Fruit fly (Drosophila melanogaster) whole organism, embryonic: ENCODE results near the gene Lim3.

Experiments used
- Atf-2 ChIP-seq: fragments of 200-800 bp; sonication (Bioruptor generic); optimal IDR thresholded peaks from 2 replicates; lab custom pipeline; 2016; ENCODE audit warnings: missing biosample characterization, missing genetic modification characterization
- CG10209 ChIP-seq: fragments of 200-800 bp; sonication (Bioruptor generic); optimal IDR thresholded peaks from 3 replicates; lab custom pipeline; 2017; ENCODE audit warnings: missing biosample characterization, mild to moderate bottlenecking, missing genetic modification characterization, missing genetic modification reagents
- CG10274 ChIP-seq: fragments of 200-800 bp; sonication (Bioruptor generic); optimal IDR thresholded peaks from 3 replicates; lab custom pipeline; 2017; ENCODE audit warnings: missing biosample characterization, mild to moderate bottlenecking, missing genetic modification characterization
- CG10565 ChIP-seq: fragments of 200-800 bp; sonication (Bioruptor generic); optimal IDR thresholded peaks from 3 replicates; lab custom pipeline; 2016; ENCODE audit warnings: missing biosample characterization, mild to moderate bottlenecking, missing genetic modification characterization
- CG12391 ChIP-seq: fragments of 200-800 bp; sonication (Bioruptor generic); optimal IDR thresholded peaks from 3 replicates; lab custom pipeline; 2018; ENCODE audit warnings: missing biosample characterization, mild to moderate bottlenecking, missing genetic modification characterization, moderate library complexity
- CG12659 ChIP-seq: fragments of 200-800 bp; sonication (Bioruptor generic); optimal IDR thresholded peaks from 3 replicates; lab custom pipeline; 2017; ENCODE audit warnings: mild to moderate bottlenecking, missing biosample characterization, missing genetic modification reagents, missing genetic modification characterization
- CG17829 ChIP-seq: fragments of 200-800 bp; optimal IDR thresholded peaks from 2 replicates; lab custom pipeline; 2019; ENCODE audit warnings: missing biosample characterization, mild to moderate bottlenecking, missing genetic modification characterization, moderate library complexity
- CG17912 ChIP-seq: fragments of 200-800 bp; sonication (Bioruptor generic); optimal IDR thresholded peaks from 2 replicates; lab custom pipeline; 2018; ENCODE audit warnings: missing biosample characterization, mild to moderate bottlenecking, missing genetic modification characterization
- CG18262 ChIP-seq: fragments of 200-800 bp; optimal IDR thresholded peaks from 3 replicates; lab custom pipeline; 2019; ENCODE audit warnings: missing biosample characterization, mild to moderate bottlenecking, missing genetic modification characterization, moderate library complexity
- CG18599 ChIP-seq: fragments of 200-800 bp; sonication (Bioruptor generic); optimal IDR thresholded peaks from 3 replicates; lab custom pipeline; 2017; ENCODE audit warnings: missing biosample characterization, missing genetic modification characterization, mild to moderate bottlenecking, moderate library complexity, missing genetic modification reagents
- CG3407 ChIP-seq: fragments of 200-800 bp; sonication (Bioruptor generic); optimal IDR thresholded peaks from 2 replicates; lab custom pipeline; 2018; ENCODE audit warnings: missing biosample characterization, mild to moderate bottlenecking, missing genetic modification characterization
- CG4617 ChIP-seq: fragments of 200-800 bp; sonication (Bioruptor generic); optimal IDR thresholded peaks from 3 replicates; lab custom pipeline; 2016; ENCODE audit warnings: missing biosample characterization, missing genetic modification characterization, borderline replicate concordance
- CG6791 ChIP-seq: fragments of 200-800 bp; sonication (Bioruptor generic); IDR thresholded peaks from 3 replicates; pipeline ENCODE4 v1.3.6; 2022; ENCODE audit warnings: missing biosample characterization, missing genetic modification characterization; ENCODE audit not compliant: partially characterized antibody
- CG7271 ChIP-seq: fragments of 200-800 bp; sonication (Bioruptor generic); optimal IDR thresholded peaks from 2 replicates; lab custom pipeline; 2018; ENCODE audit warnings: missing biosample characterization, mild to moderate bottlenecking, missing genetic modification characterization, moderate library complexity
- CG7963 ChIP-seq: fragments of 200-800 bp; sonication (Bioruptor generic); IDR thresholded peaks from 3 replicates; pipeline ENCODE4 v1.3.6; 2022; ENCODE audit warnings: missing biosample characterization, missing genetic modification characterization; ENCODE audit not compliant: partially characterized antibody
- CG9727 ChIP-seq: fragments of 200-800 bp; sonication (Bioruptor generic); optimal IDR thresholded peaks from 3 replicates; lab custom pipeline; 2017; ENCODE audit warnings: missing biosample characterization, mild to moderate bottlenecking, missing genetic modification characterization
- HLH3B ChIP-seq: fragments of 200-800 bp; sonication (Bioruptor generic); IDR thresholded peaks from 2 replicates; pipeline ENCODE4 v1.3.6; 2022; ENCODE audit warnings: missing biosample characterization, missing genetic modification characterization
- Hr51 ChIP-seq, 2 experiments: fragments of 200-800 bp; sonication (Bioruptor generic); optimal IDR thresholded peaks; 2 replicates in 1 of 2; 3 replicates in 1 of 2; lab custom pipeline; 2016 to 2018; ENCODE audit warnings: missing biosample characterization in 2 of 2, missing genetic modification characterization in 2 of 2, mild to moderate bottlenecking in 1 of 2, moderate library complexity in 1 of 2
- Lim3 ChIP-seq: fragments of 200-800 bp; sonication (Bioruptor generic); IDR thresholded peaks from 2 replicates; pipeline ENCODE4 v1.3.6; 2022; ENCODE audit warnings: missing biosample characterization, missing genetic modification characterization
- Max ChIP-seq: fragments of 200-800 bp; sonication (Bioruptor generic); optimal IDR thresholded peaks from 2 replicates; lab custom pipeline; 2016; ENCODE audit warnings: missing biosample characterization, mild to moderate bottlenecking, missing genetic modification characterization
- Nf-YC ChIP-seq: fragments of 200-800 bp; optimal IDR thresholded peaks from 3 replicates; lab custom pipeline; 2019; ENCODE audit warnings: missing biosample characterization, mild to moderate bottlenecking, missing genetic modification characterization, moderate library complexity
- Tbp ChIP-seq: fragments of >200 bp; optimal IDR thresholded peaks from 2 replicates; lab custom pipeline; 2018; ENCODE audit warnings: missing biosample characterization, missing genetic modification characterization
- amos ChIP-seq: fragments of 200-800 bp; sonication (Bioruptor generic); IDR thresholded peaks from 2 replicates; pipeline ENCODE4 v1.3.6; 2022; ENCODE audit warnings: missing biosample characterization, missing genetic modification characterization; ENCODE audit not compliant: partially characterized antibody
- bigmax ChIP-seq: fragments of 200-800 bp; sonication (Bioruptor generic); optimal IDR thresholded peaks from 2 replicates; lab custom pipeline; 2018; ENCODE audit warnings: missing biosample characterization, mild to moderate bottlenecking, missing genetic modification characterization
- bowl ChIP-seq: fragments of 200-800 bp; sonication (Bioruptor generic); IDR thresholded peaks from 2 replicates; pipeline ENCODE4 v1.3.6; 2022; ENCODE audit warnings: missing biosample characterization, missing genetic modification characterization
- bsh ChIP-seq, 2 experiments: fragments of 200-800 bp; sonication (Bioruptor generic); optimal IDR thresholded peaks; 2 replicates each; lab custom pipeline; 2017 to 2018; ENCODE audit warnings: mild to moderate bottlenecking in 2 of 2, missing biosample characterization in 2 of 2, missing genetic modification characterization in 2 of 2, moderate library complexity in 1 of 2
- disco-r ChIP-seq: fragments of 200-800 bp; sonication (Bioruptor generic); optimal IDR thresholded peaks from 2 replicates; lab custom pipeline; 2016; ENCODE audit warnings: missing biosample characterization, missing genetic modification characterization
- dmrt11E ChIP-seq: fragments of 200-800 bp; sonication (Bioruptor generic); optimal IDR thresholded peaks from 3 replicates; lab custom pipeline; 2018; ENCODE audit warnings: missing biosample characterization, mild to moderate bottlenecking, missing genetic modification characterization, moderate library complexity
- gro ChIP-seq: fragments of 200-800 bp; sonication (Bioruptor generic); optimal IDR thresholded peaks from 2 replicates; lab custom pipeline; 2016; ENCODE audit warnings: missing biosample characterization, missing genetic modification characterization
- jigr1 ChIP-seq: fragments of 200-800 bp; sonication (Bioruptor generic); IDR thresholded peaks from 3 replicates; pipeline ENCODE4 v1.3.6; 2022; ENCODE audit warnings: missing biosample characterization, missing genetic modification characterization
- jing ChIP-seq: fragments of 200-800 bp; sonication (Bioruptor generic); optimal IDR thresholded peaks from 2 replicates; lab custom pipeline; 2018; ENCODE audit warnings: missing biosample characterization, mild to moderate bottlenecking, missing genetic modification characterization
- kni ChIP-seq: fragments of 200-800 bp; sonication (Bioruptor generic); optimal IDR thresholded peaks from 3 replicates; lab custom pipeline; 2017; ENCODE audit warnings: mild to moderate bottlenecking, missing biosample characterization, missing genetic modification reagents, missing genetic modification characterization
- lab ChIP-seq: fragments of 200-800 bp; sonication (Bioruptor generic); optimal IDR thresholded peaks from 3 replicates; lab custom pipeline; 2017; ENCODE audit warnings: missing biosample characterization, missing genetic modification characterization, mild to moderate bottlenecking, moderate library complexity, missing genetic modification reagents
- nerfin-2 ChIP-seq: fragments of 200-800 bp; sonication (Bioruptor generic); IDR thresholded peaks from 2 replicates; pipeline ENCODE4 v1.3.6; 2022; ENCODE audit warnings: missing biosample characterization, missing genetic modification characterization; ENCODE audit not compliant: partially characterized antibody
- pb ChIP-seq: fragments of 200-800 bp; sonication (Bioruptor generic); optimal IDR thresholded peaks from 3 replicates; lab custom pipeline; 2016; ENCODE audit warnings: missing biosample characterization, missing genetic modification characterization
- pfk ChIP-seq: fragments of 200-800 bp; sonication (Bioruptor generic); optimal IDR thresholded peaks from 2 replicates; lab custom pipeline; 2018; ENCODE audit warnings: missing biosample characterization, mild to moderate bottlenecking, missing genetic modification characterization, moderate library complexity
- phol ChIP-seq: fragments of 200-800 bp; sonication (Bioruptor generic); optimal IDR thresholded peaks from 3 replicates; lab custom pipeline; 2018; ENCODE audit warnings: missing biosample characterization, mild to moderate bottlenecking, missing genetic modification characterization, moderate library complexity
- sc ChIP-seq, 3 experiments: fragments of >200 bp in 2 of 3; fragments of 200-800 bp in 1 of 3; sonication (Bioruptor generic) in 1 of 3; optimal IDR thresholded peaks; 2 replicates in 2 of 3; 3 replicates in 1 of 3; lab custom pipeline; 2017; ENCODE audit warnings: mild to moderate bottlenecking in 1 of 3, missing biosample characterization in 1 of 3, missing genetic modification characterization in 1 of 3, missing genetic modification reagents in 1 of 3
- scrt ChIP-seq: fragments of 200-800 bp; sonication (Bioruptor generic); optimal IDR thresholded peaks from 2 replicates; lab custom pipeline; 2018; ENCODE audit warnings: missing biosample characterization, mild to moderate bottlenecking, missing genetic modification characterization, moderate library complexity
- sima ChIP-seq: fragments of 200-800 bp; sonication (Bioruptor generic); optimal IDR thresholded peaks from 2 replicates; lab custom pipeline; 2016; ENCODE audit warnings: missing biosample characterization, missing genetic modification characterization
- sisA ChIP-seq: fragments of 200-800 bp; sonication (Bioruptor generic); IDR thresholded peaks from 2 replicates; pipeline ENCODE4 v1.3.6; 2022; ENCODE audit warnings: missing biosample characterization, missing genetic modification characterization
- slp2 ChIP-seq: fragments of 200-800 bp; sonication (Bioruptor generic); optimal IDR thresholded peaks from 2 replicates; lab custom pipeline; 2016; ENCODE audit warnings: missing biosample characterization, missing genetic modification characterization
- stc ChIP-seq: fragments of 200-800 bp; sonication (Bioruptor generic); IDR thresholded peaks from 2 replicates; pipeline ENCODE4 v1.3.6; 2022; ENCODE audit warnings: missing biosample characterization, missing genetic modification characterization
- ttk ChIP-seq: fragments of 200-800 bp; sonication (Bioruptor generic); IDR thresholded peaks from 2 replicates; pipeline ENCODE4 v2.1.2; 2022; ENCODE audit warnings: missing biosample characterization, missing genetic modification characterization
- unpg ChIP-seq: fragments of 200-800 bp; sonication (Bioruptor generic); optimal IDR thresholded peaks from 3 replicates; lab custom pipeline; 2018; ENCODE audit warnings: missing biosample characterization, mild to moderate bottlenecking, missing genetic modification characterization, moderate library complexity
- vvl ChIP-seq: fragments of 200-800 bp; sonication (Bioruptor generic); IDR thresholded peaks from 2 replicates; pipeline ENCODE4 v1.3.6; 2022; ENCODE audit warnings: missing biosample characterization, missing genetic modification characterization
- zen ChIP-seq: fragments of 200-800 bp; sonication (Bioruptor generic); optimal IDR thresholded peaks from 3 replicates; lab custom pipeline; 2018; ENCODE audit warnings: missing biosample characterization, mild to moderate bottlenecking, missing genetic modification characterization, moderate library complexity
- zfh1 ChIP-seq: fragments of 200-800 bp; sonication (Bioruptor generic); IDR thresholded peaks from 3 replicates; pipeline ENCODE4 v1.3.6; 2022; ENCODE audit warnings: missing biosample characterization, missing genetic modification characterization

Lim3 gene

DNA sequence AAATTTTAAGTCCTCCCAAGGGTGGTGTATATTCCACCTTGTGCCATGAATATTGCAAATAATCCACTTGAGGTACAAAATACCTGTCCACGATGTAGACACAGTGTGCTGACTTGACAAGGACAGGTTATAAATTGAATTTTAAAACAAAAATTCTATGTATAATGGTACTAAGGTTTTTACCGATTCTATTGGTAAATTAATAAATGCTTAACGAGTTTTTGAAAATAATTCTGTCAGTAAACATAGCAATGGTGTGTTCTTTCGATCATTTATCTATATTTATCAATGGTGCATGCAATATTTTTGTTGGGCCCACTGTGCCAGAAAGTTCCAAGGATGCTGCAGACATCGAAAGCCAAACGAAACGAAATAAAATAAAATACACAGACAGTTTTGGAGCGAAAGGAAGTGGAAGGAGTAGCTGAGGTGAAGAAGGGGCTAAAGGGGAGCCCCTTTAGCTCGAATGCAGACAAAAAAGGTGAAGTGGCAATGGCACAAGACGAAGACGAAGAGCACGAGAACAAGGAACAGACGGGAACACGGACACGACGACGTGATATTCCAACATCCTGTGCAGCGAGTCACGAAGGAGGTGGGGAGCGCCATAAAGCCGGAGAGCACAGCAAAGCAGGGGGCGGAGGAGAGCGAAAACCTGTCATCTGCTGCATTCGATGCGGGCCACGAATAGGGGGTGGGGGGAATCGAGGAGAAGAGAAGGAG is 27.9 kb upstream of the Lim3 start (continued):
- no peak for TF ChIP-seq sima (GFP tag; lab: Kevin White, UChicago)
- no peak for TF ChIP-seq HLH3B
- no peak for TF ChIP-seq Atf-2 (GFP tag; lab: Kevin White, UChicago)
- TF ChIP-seq gro (GFP tag; lab: Kevin White, UChicago) = no peak
- no peak for TF ChIP-seq sisA (GFP tag; lab: Robert Waterston, UW)
- TF ChIP-seq Lim3 (GFP tag; lab: Robert Waterston, UW) = no peak
- TF ChIP-seq kni (GFP tag; lab: Kevin White, UChicago) = no peak
- no peak for TF ChIP-seq vvl
- TF ChIP-seq CG4617 (GFP tag; lab: Kevin White, UChicago) = no peak
- no peak for TF ChIP-seq CG10274
- TF ChIP-seq unpg (GFP tag; lab: Kevin White, UChicago) = peak; percentile 36
- no peak for TF ChIP-seq CG3407 (GFP tag; lab: Kevin White, UChicago)
- TF ChIP-seq Nf-YC (tag; lab: Kevin White, UChicago) = no peak
- 0 out of 3 replicates have a peak, but pooled peaks have one; percentile 24 for TF ChIP-seq zfh1
- TF ChIP-seq CG12391 (tag; lab: Kevin White, UChicago) = peak; percentile 31
- TF ChIP-seq bsh (GFP tag; optimal IDR thresholded peaks at IDR 0.05; lab: Kevin White, UChicago) = peak; percentile 32 to 50
- peak; percentile 22 for TF ChIP-seq scrt (GFP tag; lab: Kevin White, UChicago)
- no peak for TF ChIP-seq CG9727 (GFP tag; lab: Kevin White, UChicago)
- no peak for TF ChIP-seq CG7963 (GFP tag; lab: Robert Waterston, UW)
- no peak for TF ChIP-seq disco-r (GFP tag; lab: Kevin White, UChicago)
- TF ChIP-seq CG18262 (tag; lab: Kevin White, UChicago) = peak; percentile 43
- TF ChIP-seq CG7271 (tag; lab: Kevin White, UChicago) = no peak
- TF ChIP-seq CG10565 (GFP tag; lab: Kevin White, UChicago) = no peak
- no peak for TF ChIP-seq stc (GFP tag; lab: Robert Waterston, UW)
- peak; percentile 7 for TF ChIP-seq slp2
- no peak for TF ChIP-seq sc (optimal IDR thresholded peaks at IDR 0.05; lab: Kevin White, UChicago)
- no peak for TF ChIP-seq sc (GFP tag; optimal IDR thresholded peaks at IDR 0.05; lab: Kevin White, UChicago)
- TF ChIP-seq bigmax (GFP tag; lab: Kevin White, UChicago) = no peak
- TF ChIP-seq Hr51 (GFP tag; optimal IDR thresholded peaks at IDR 0.05; lab: Kevin White, UChicago) = peak in 1 of 2 experiments; percentile 37
- no peak for TF ChIP-seq jing (GFP tag; lab: Kevin White, UChicago)
- no peak for TF ChIP-seq amos
- TF ChIP-seq ttk (GFP tag; lab: Robert Waterston, UW) = no peak
- TF ChIP-seq CG12659 = no peak
- TF ChIP-seq CG17829 (tag; lab: Kevin White, UChicago) = peak; percentile 1
- peak; percentile 24 for TF ChIP-seq phol
- no peak for TF ChIP-seq pb
- no peak for TF ChIP-seq jigr1 (GFP tag; lab: Robert Waterston, UW)
- no peak for TF ChIP-seq CG10209 (GFP tag; lab: Kevin White, UChicago)
- no peak for TF ChIP-seq nerfin-2
- TF ChIP-seq dmrt11E = peak; percentile 61
- no peak for TF ChIP-seq CG17912 (GFP tag; lab: Kevin White, UChicago)
- TF ChIP-seq Tbp (GFP tag; lab: Kevin White, UChicago) = no peak
- TF ChIP-seq lab = peak; percentile 24
- peak; percentile 89 for TF ChIP-seq pfk (GFP tag; lab: Kevin White, UChicago)
- peak; percentile 46 for TF ChIP-seq CG18599 (GFP tag; lab: Kevin White, UChicago)
- no peak for TF ChIP-seq zen (tag; lab: Kevin White, UChicago)
- TF ChIP-seq Max (GFP tag; lab: Kevin White, UChicago) = no peak
- no peak for TF ChIP-seq CG6791 (GFP tag; lab: Robert Waterston, UW)
- TF ChIP-seq bowl = no peak
